Worm (Caenorhabditis elegans) whole organism, L2 larva: ENCODE data around the gene sri-19.

Experiments used
- ceh-16 ChIP-seq: fragments of 150-350 bp; optimal IDR thresholded peaks from 2 replicates; lab custom pipeline; 2014; ENCODE audit warnings: missing biosample characterization, missing genetic modification characterization
- snpc-4 ChIP-seq: fragments of 150-350 bp; optimal IDR thresholded peaks from 2 replicates; lab custom pipeline; 2014; ENCODE audit warnings: missing biosample characterization, missing genetic modification characterization
- zag-1 ChIP-seq: fragments of 150-350 bp; optimal IDR thresholded peaks from 2 replicates; lab custom pipeline; 2014; ENCODE audit warnings: missing biosample characterization, missing genetic modification characterization

DNA sequence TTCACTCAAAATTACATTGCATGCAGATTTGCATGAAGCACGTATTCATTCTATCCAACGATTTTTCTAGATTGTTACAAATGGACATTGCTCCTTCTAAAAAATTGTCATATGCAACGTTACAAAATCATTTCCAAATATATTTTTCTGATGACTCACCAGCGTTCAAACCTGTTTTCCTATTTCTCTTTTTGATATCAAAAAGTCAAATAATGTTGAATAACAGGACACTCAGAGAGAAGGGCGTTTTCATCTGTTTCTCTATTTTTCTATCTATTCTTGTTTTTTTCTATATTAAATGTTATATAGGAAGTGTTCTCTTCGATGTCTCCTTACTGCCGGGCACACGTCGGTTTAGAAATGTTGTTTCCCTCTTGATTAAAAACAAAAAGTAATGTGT, 48.7 kb downstream of the sri-19 start:
- TF ChIP-seq snpc-4, result no peak
- TF ChIP-seq zag-1 (tag; lab: Kevin White, UChicago), result no peak
- no peak for TF ChIP-seq ceh-16 (tag; lab: Kevin White, UChicago)
